Fruit fly (Drosophila melanogaster) whole organism, wandering third instar larva: Measurements from ENCODE around the gene CG10280.

Experiments
- Abd-B ChIP-seq: fragments of >200 bp; optimal IDR thresholded peaks from 2 replicates; lab custom pipeline; 2017; ENCODE audit warnings: missing biosample characterization, missing genetic modification characterization
- CG32264 ChIP-seq: fragments of 200-800 bp; sonication (Bioruptor generic); optimal IDR thresholded peaks from 2 replicates; lab custom pipeline; 2016; ENCODE audit warnings: missing biosample characterization, missing genetic modification characterization
- CG9705 ChIP-seq: fragments of 200-800 bp; sonication (Bioruptor generic); optimal IDR thresholded peaks from 2 replicates; lab custom pipeline; 2018; ENCODE audit warnings: missing biosample characterization, mild to moderate bottlenecking, missing genetic modification characterization
- CrebA ChIP-seq: fragments of 200-800 bp; sonication (Bioruptor generic); optimal IDR thresholded peaks from 2 replicates; lab custom pipeline; 2016; ENCODE audit warnings: missing biosample characterization, mild to moderate bottlenecking, missing genetic modification characterization, borderline replicate concordance
- Dfd ChIP-seq: fragments of >200 bp; optimal IDR thresholded peaks from 2 replicates; lab custom pipeline; 2017; ENCODE audit warnings: missing biosample characterization, missing genetic modification characterization
- Dif ChIP-seq: fragments of 200-275, 200-300 bp; sonication (Bioruptor generic); optimal IDR thresholded peaks from 2 replicates; lab custom pipeline; 2018; ENCODE audit warnings: missing biosample characterization, missing genetic modification characterization; ENCODE audit not compliant: partially characterized antibody
- HLH106 ChIP-seq: fragments of 200-800 bp; optimal IDR thresholded peaks from 3 replicates; lab custom pipeline; 2019; ENCODE audit warnings: missing biosample characterization, mild to moderate bottlenecking, missing genetic modification characterization, moderate library complexity
- Hnf4 ChIP-seq: fragments of 200-800 bp; sonication (Bioruptor generic); optimal IDR thresholded peaks from 2 replicates; lab custom pipeline; 2016; ENCODE audit warnings: missing biosample characterization, mild to moderate bottlenecking, missing genetic modification characterization
- Hr78 ChIP-seq: fragments of >200 bp; optimal IDR thresholded peaks from 2 replicates; lab custom pipeline; 2017; ENCODE audit warnings: missing biosample characterization, missing genetic modification characterization
- Hr83 ChIP-seq: fragments of 200-300 bp; sonication (Bioruptor generic); optimal IDR thresholded peaks from 2 replicates; lab custom pipeline; 2016; ENCODE audit warnings: missing biosample characterization, mild to moderate bottlenecking, missing genetic modification characterization, moderate library complexity; ENCODE audit not compliant: poor library complexity, severe bottlenecking
- Jra ChIP-seq: sonication (Bioruptor generic); optimal IDR thresholded peaks from 2 replicates; lab custom pipeline; 2016; ENCODE audit warnings: missing biosample characterization, missing genetic modification characterization
- Mio ChIP-seq: sonication (Bioruptor generic); optimal IDR thresholded peaks from 2 replicates; lab custom pipeline; 2016; ENCODE audit warnings: missing biosample characterization, missing genetic modification characterization
- Myc ChIP-seq: fragments of >200 bp; optimal IDR thresholded peaks from 2 replicates; lab custom pipeline; 2017
- N ChIP-seq: fragments of >200 bp; optimal IDR thresholded peaks from 2 replicates; lab custom pipeline; 2018; ENCODE audit warnings: missing biosample characterization, missing external identifiers, missing genetic modification characterization
- OdsH ChIP-seq: fragments of 200-800 bp; sonication (Bioruptor generic); optimal IDR thresholded peaks from 2 replicates; lab custom pipeline; 2016; ENCODE audit warnings: missing biosample characterization, mild to moderate bottlenecking, missing genetic modification characterization
- Sp1 ChIP-seq: fragments of 200-800 bp; sonication (Bioruptor generic); optimal IDR thresholded peaks from 3 replicates; lab custom pipeline; 2019; ENCODE audit warnings: missing biosample characterization, mild to moderate bottlenecking, missing genetic modification characterization, moderate library complexity
- br ChIP-seq: fragments of 200-800 bp; sonication (Bioruptor generic); optimal IDR thresholded peaks from 2 replicates; lab custom pipeline; 2016; ENCODE audit warnings: missing biosample characterization, missing genetic modification characterization
- brk ChIP-seq: fragments of 200-800 bp; sonication (Bioruptor generic); optimal IDR thresholded peaks from 2 replicates; lab custom pipeline; 2016; ENCODE audit warnings: missing biosample characterization, mild to moderate bottlenecking, missing genetic modification characterization
- dl ChIP-seq, 2 experiments: fragments of 175-275, 200-275 bp in 1 of 2; fragments of 200-275 bp in 1 of 2; sonication (Bioruptor generic); optimal IDR thresholded peaks; lab custom pipeline; 2018; ENCODE audit warnings: mild to moderate bottlenecking in 2 of 2, missing biosample characterization in 2 of 2, missing genetic modification characterization in 2 of 2, moderate library complexity in 2 of 2; ENCODE audit not compliant: partially characterized antibody in 2 of 2, insufficient read depth in 1 of 2
- dmrt93B ChIP-seq: fragments of 200-800 bp; sonication (Bioruptor generic); optimal IDR thresholded peaks from 2 replicates; lab custom pipeline; 2018; ENCODE audit warnings: missing biosample characterization, mild to moderate bottlenecking, missing genetic modification characterization
- dsf ChIP-seq: sonication (Bioruptor generic); optimal IDR thresholded peaks from 2 replicates; lab custom pipeline; 2016; ENCODE audit warnings: missing biosample characterization, missing genetic modification characterization, borderline replicate concordance
- ey ChIP-seq: fragments of 200-800 bp; sonication (Bioruptor generic); optimal IDR thresholded peaks from 2 replicates; lab custom pipeline; 2016; ENCODE audit warnings: missing biosample characterization, missing genetic modification characterization
- foxo ChIP-seq, 2 experiments: fragments of 200-800 bp; sonication (Bioruptor generic); optimal IDR thresholded peaks; 2 replicates in 1 of 2; 3 replicates in 1 of 2; lab custom pipeline; 2016 to 2017; ENCODE audit warnings: missing biosample characterization in 2 of 2, missing genetic modification characterization in 2 of 2
- fru ChIP-seq: fragments of 200-800 bp; sonication (Bioruptor generic); optimal IDR thresholded peaks from 3 replicates; lab custom pipeline; 2016; ENCODE audit warnings: missing biosample characterization, mild to moderate bottlenecking, missing genetic modification characterization
- h ChIP-seq: fragments of 200-800 bp; sonication (Bioruptor generic); optimal IDR thresholded peaks from 3 replicates; lab custom pipeline; 2016; ENCODE audit warnings: missing biosample characterization, mild to moderate bottlenecking, missing genetic modification characterization
- jim ChIP-seq: fragments of 175-275, 200-325 bp; sonication (Bioruptor generic); optimal IDR thresholded peaks from 2 replicates; lab custom pipeline; 2016; ENCODE audit warnings: missing biosample characterization, mild to moderate bottlenecking, missing genetic modification characterization
- lola ChIP-seq: fragments of >200 bp; optimal IDR thresholded peaks from 2 replicates; lab custom pipeline; 2017; ENCODE audit warnings: missing biosample characterization, missing genetic modification characterization
- pan ChIP-seq: fragments of >200 bp; optimal IDR thresholded peaks from 2 replicates; lab custom pipeline; 2017
- psq ChIP-seq: fragments of 200-800 bp; sonication (Bioruptor generic); optimal IDR thresholded peaks from 3 replicates; lab custom pipeline; 2017; ENCODE audit warnings: missing biosample characterization, mild to moderate bottlenecking, missing genetic modification characterization, moderate library complexity
- sage ChIP-seq: fragments of 200-800 bp; sonication (Bioruptor generic); optimal IDR thresholded peaks from 2 replicates; lab custom pipeline; 2016; ENCODE audit warnings: missing biosample characterization, mild to moderate bottlenecking, missing genetic modification characterization
- sv ChIP-seq: fragments of 200-800 bp; sonication (Bioruptor generic); optimal IDR thresholded peaks from 3 replicates; lab custom pipeline; 2016; ENCODE audit warnings: missing biosample characterization, missing genetic modification characterization
- tai ChIP-seq: sonication (Bioruptor generic); optimal IDR thresholded peaks from 2 replicates; lab custom pipeline; 2016; ENCODE audit warnings: missing biosample characterization, missing genetic modification characterization
- usp ChIP-seq: fragments of >200 bp; optimal IDR thresholded peaks from 2 replicates; lab custom pipeline; 2017; ENCODE audit warnings: missing biosample characterization, missing genetic modification characterization
- woc ChIP-seq: sonication (Bioruptor generic); optimal IDR thresholded peaks from 2 replicates; lab custom pipeline; 2016; ENCODE audit warnings: missing biosample characterization, mild to moderate bottlenecking, missing genetic modification characterization

Gene CG10280

DNA sequence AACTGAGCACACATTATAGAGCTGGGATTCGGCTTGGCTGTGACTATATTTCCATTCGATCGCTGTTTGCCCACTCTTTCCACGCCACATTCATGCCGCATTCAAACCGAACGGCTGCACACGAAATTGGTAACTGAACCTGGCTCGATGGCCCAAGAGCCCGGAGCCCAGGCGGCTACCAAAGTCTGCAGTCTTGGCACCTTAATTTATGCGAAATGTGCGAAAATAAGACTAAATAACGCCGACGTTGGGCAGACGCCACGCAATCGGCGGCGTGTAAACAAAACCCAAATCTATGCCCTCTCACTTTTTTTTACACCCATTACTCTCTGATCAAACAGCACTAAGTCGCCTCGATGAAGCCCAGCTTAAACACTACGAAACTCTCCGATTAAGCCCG is at the start of gene CG10280:
TSS of gene CG10280 (minus strand) at position 101 of the 400 bp plus-strand sequence.
- TF ChIP-seq br (GFP tag; lab: Kevin White, UChicago) = no peak
- no peak for TF ChIP-seq woc (GFP tag; lab: Kevin White, UChicago)
- TF ChIP-seq CG32264 (GFP tag; lab: Kevin White, UChicago) = no peak
- TF ChIP-seq Hr78 (GFP tag; lab: Kevin White, UChicago) = no peak
- no peak for TF ChIP-seq N (GFP tag; lab: Kevin White, UChicago)
- TF ChIP-seq Abd-B (GFP tag; lab: Kevin White, UChicago) = no peak
- no peak for TF ChIP-seq HLH106
- no peak for TF ChIP-seq CG9705 (GFP tag; lab: Kevin White, UChicago)
- no peak for TF ChIP-seq Myc (lab: Kevin White, UChicago)
- no peak for TF ChIP-seq Dfd (GFP tag; lab: Kevin White, UChicago)
- no peak for TF ChIP-seq fru (GFP tag; lab: Kevin White, UChicago)
- TF ChIP-seq pan = no peak
- TF ChIP-seq lola (GFP tag; lab: Kevin White, UChicago) = no peak
- TF ChIP-seq dl (GFP tag; optimal IDR thresholded peaks at IDR 0.05; lab: Kevin White, UChicago; ENCODE audit: insufficient read depth in 1 of 2, partially characterized antibody in 2 of 2) = no peak
- no peak for TF ChIP-seq Mio (GFP tag; lab: Kevin White, UChicago)
- TF ChIP-seq tai (GFP tag; lab: Kevin White, UChicago) = no peak
- TF ChIP-seq ey = no peak
- TF ChIP-seq Jra (GFP tag; lab: Kevin White, UChicago) = no peak
- no peak for TF ChIP-seq Dif (GFP tag; lab: Kevin White, UChicago)

DNA sequence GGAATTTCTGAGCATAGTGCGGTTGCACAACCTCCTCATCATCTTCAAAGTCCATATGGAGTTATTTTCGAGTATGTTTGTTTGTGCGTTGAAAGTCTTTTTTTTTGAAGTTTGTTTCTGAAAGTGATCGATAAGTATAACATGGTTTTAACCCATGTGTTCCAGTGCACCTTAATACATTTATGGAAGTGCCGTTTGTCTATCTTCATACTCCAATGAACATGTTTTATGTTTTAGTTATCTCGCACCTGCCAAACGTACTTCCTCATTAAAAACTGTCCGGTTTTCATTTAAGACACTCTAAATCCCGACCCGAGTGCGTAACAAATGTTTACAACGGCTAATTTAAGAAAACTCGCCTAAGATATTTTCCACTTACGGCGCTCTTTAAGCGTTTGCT is 45.7 kb upstream of the CG10280 start, which contains the start of gene CG15580:
TSS of gene CG15580 (minus strand) at position 101 of the 400 bp plus-strand sequence.
- TF ChIP-seq tai (GFP tag; lab: Kevin White, UChicago) (no peak), ey (no peak), Abd-B (GFP tag; lab: Kevin White, UChicago) (no peak), Dif (GFP tag; lab: Kevin White, UChicago) (no peak), CrebA (no peak), lola (GFP tag; lab: Kevin White, UChicago) (no peak), psq (GFP tag; lab: Kevin White, UChicago) (no peak), CG9705 (GFP tag; lab: Kevin White, UChicago) (no peak), pan (no peak), Hnf4 (GFP tag; lab: Kevin White, UChicago) (no peak), Myc (lab: Kevin White, UChicago) (no peak)

DNA sequence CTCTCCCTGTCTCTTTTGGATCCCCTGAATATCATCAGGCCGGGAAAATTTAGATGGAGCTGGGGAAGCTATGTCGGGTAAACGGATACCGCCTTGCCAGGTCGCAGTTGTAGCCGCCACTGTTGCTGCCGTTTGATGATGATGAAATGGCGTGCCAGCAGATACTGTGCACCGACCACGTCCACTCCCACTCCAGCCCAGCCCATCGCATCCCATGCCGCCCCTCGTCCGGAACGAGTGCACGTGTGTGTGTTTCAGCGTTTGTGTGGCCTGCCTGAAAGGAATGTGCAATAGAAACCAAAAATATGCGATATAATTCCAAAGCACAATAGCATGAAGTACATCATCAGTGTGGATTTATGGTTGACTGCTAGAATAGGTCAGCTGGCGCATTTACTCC is 26.5 kb upstream of the CG10280 start:
- TF ChIP-seq Mio (GFP tag; lab: Kevin White, UChicago) (no peak), Myc (lab: Kevin White, UChicago) (no peak), psq (GFP tag; lab: Kevin White, UChicago) (no peak), foxo (GFP tag; optimal IDR thresholded peaks at IDR 0.05; lab: Kevin White, UChicago) (no peak), dmrt93B (no peak), HLH106 (no peak), Dif (GFP tag; lab: Kevin White, UChicago) (no peak), Abd-B (GFP tag; lab: Kevin White, UChicago) (no peak), CG32264 (GFP tag; lab: Kevin White, UChicago) (no peak), OdsH (GFP tag; lab: Kevin White, UChicago) (no peak), Dfd (GFP tag; lab: Kevin White, UChicago) (no peak), sv (no peak), dsf (no peak)

DNA sequence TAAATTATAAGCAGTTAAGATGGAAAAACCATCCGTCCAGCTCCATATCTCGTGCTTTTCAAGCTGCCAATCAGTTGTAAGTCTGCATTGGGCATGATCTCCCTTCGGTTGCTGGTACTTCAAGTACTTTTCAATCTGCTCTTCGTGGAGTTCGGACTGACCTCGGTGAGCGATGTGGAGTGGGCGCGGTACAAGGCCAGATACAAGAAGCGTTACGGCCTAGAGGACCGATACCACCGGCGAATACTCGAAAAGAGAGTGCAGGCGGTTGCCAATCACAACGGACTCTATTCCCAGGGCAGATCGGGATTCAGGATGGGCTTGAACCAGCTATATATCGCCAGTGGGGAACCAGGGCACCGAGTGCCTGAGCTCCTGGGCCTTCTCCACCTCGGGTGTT is 15.9 kb upstream of the CG10280 start:
- TF ChIP-seq sage (GFP tag; lab: Kevin White, UChicago) (no peak), h (GFP tag; lab: Kevin White, UChicago) (no peak)

DNA sequence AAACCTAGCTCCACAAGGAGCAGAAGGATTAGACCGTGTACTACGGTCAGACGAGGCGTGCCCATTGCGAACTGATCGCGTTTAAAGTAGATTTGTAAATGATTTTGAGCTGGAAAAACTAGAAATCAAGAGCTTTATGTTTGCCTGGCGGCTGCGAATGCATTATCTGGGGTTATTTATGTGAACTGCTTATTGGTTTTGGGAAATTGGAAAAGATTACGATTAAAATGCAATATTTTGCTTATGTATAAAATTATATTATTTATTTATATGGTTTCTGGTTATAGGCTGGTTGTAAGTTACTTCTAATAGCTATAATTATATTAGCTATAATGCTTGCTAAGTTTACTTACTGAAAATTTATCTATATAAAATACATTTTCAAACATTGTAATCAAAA is 15.4 kb upstream of the CG10280 start, which contains the start of gene CtsL3:
TSS of gene CtsL3 (minus strand) at position 101 of the 400 bp plus-strand sequence.
- TF ChIP-seq fru (GFP tag; lab: Kevin White, UChicago) (no peak), usp (GFP tag; lab: Kevin White, UChicago) (no peak), sv (no peak), Myc (lab: Kevin White, UChicago) (no peak), dmrt93B (no peak), Abd-B (GFP tag; lab: Kevin White, UChicago) (no peak), Hr83 (GFP tag; lab: Kevin White, UChicago) (no peak), lola (GFP tag; lab: Kevin White, UChicago) (no peak), dsf (no peak), sage (GFP tag; lab: Kevin White, UChicago) (no peak), jim (GFP tag; lab: Kevin White, UChicago) (no peak), brk (GFP tag; lab: Kevin White, UChicago) (no peak), OdsH (GFP tag; lab: Kevin White, UChicago) (no peak), br (GFP tag; lab: Kevin White, UChicago) (no peak), Sp1 (GFP tag; lab: Kevin White, UChicago) (no peak), pan (no peak), CrebA (no peak), N (GFP tag; lab: Kevin White, UChicago) (no peak), Dif (GFP tag; lab: Kevin White, UChicago) (no peak), Hr78 (GFP tag; lab: Kevin White, UChicago) (no peak)
